Worm (Caenorhabditis elegans) whole organism, late embryonic: Measurements from ENCODE around the gene Y71H2AM.3.

ENCODE experiments used
- C38D4.7 ChIP-seq: fragments of 200-800 bp; sonication (Bioruptor generic); optimal IDR thresholded peaks from 2 replicates; lab custom pipeline; 2018; ENCODE audit warnings: mild to moderate bottlenecking, missing genetic modification characterization, moderate library complexity, missing compliant biosample characterization
- K09A11.1 ChIP-seq: sonication (generic microtip); optimal IDR thresholded peaks from 2 replicates; lab custom pipeline; 2017; ENCODE audit warnings: antibody characterized with exemption, mild to moderate bottlenecking, missing genetic modification characterization, missing compliant biosample characterization; ENCODE audit not compliant: insufficient read depth
- Y22D7AL.16 ChIP-seq: sonication (generic microtip); optimal IDR thresholded peaks from 2 replicates; lab custom pipeline; 2016; ENCODE audit warnings: missing genetic modification characterization, missing compliant biosample characterization
- ahr-1 ChIP-seq: sonication (generic microtip); optimal IDR thresholded peaks from 2 replicates; lab custom pipeline; 2016; ENCODE audit warnings: missing genetic modification characterization, missing compliant biosample characterization
- ceh-14 ChIP-seq: sonication (generic microtip); optimal IDR thresholded peaks from 2 replicates; lab custom pipeline; 2016; ENCODE audit warnings: missing genotype, missing genetic modification characterization, missing compliant biosample characterization
- ceh-18 ChIP-seq: sonication (generic microtip); optimal IDR thresholded peaks from 2 replicates; lab custom pipeline; 2016; ENCODE audit warnings: missing genetic modification characterization, missing compliant biosample characterization
- ceh-19 ChIP-seq: fragments of 200-800 bp; sonication (Bioruptor generic); optimal IDR thresholded peaks from 2 replicates; lab custom pipeline; 2018; ENCODE audit warnings: mild to moderate bottlenecking, missing genetic modification characterization, missing compliant biosample characterization
- ceh-2 ChIP-seq: sonication (generic microtip); optimal IDR thresholded peaks from 2 replicates; lab custom pipeline; 2016; ENCODE audit warnings: missing genotype, missing genetic modification characterization, missing compliant biosample characterization
- ceh-22 ChIP-seq: sonication (generic microtip); optimal IDR thresholded peaks from 2 replicates; lab custom pipeline; 2017; ENCODE audit warnings: missing biosample characterization, missing genetic modification characterization
- ceh-24 ChIP-seq: sonication (generic microtip); optimal IDR thresholded peaks from 2 replicates; lab custom pipeline; 2016; ENCODE audit warnings: mild to moderate bottlenecking, missing genetic modification characterization, missing compliant biosample characterization
- ceh-31 ChIP-seq: sonication (generic microtip); optimal IDR thresholded peaks from 2 replicates; lab custom pipeline; 2016; ENCODE audit warnings: missing genetic modification characterization, missing compliant biosample characterization
- ceh-34 ChIP-seq: sonication (generic microtip); optimal IDR thresholded peaks from 2 replicates; lab custom pipeline; 2016; ENCODE audit warnings: mild to moderate bottlenecking, missing genetic modification characterization, missing compliant biosample characterization
- ceh-6 ChIP-seq: fragments of 200-800 bp; sonication (Bioruptor generic); optimal IDR thresholded peaks from 2 replicates; lab custom pipeline; 2018; ENCODE audit warnings: mild to moderate bottlenecking, missing genetic modification characterization, missing compliant biosample characterization
- che-1 ChIP-seq: sonication (generic microtip); optimal IDR thresholded peaks from 2 replicates; lab custom pipeline; 2016; ENCODE audit warnings: mild to moderate bottlenecking, missing genetic modification characterization, missing compliant biosample characterization
- dve-1 ChIP-seq: sonication (generic microtip); optimal IDR thresholded peaks from 2 replicates; lab custom pipeline; 2017; ENCODE audit warnings: antibody characterized with exemption, mild to moderate bottlenecking, missing genetic modification characterization, missing compliant biosample characterization
- elt-2 ChIP-seq: sonication (generic microtip); optimal IDR thresholded peaks from 2 replicates; lab custom pipeline; 2016; ENCODE audit warnings: missing genetic modification reagents, missing genetic modification characterization, missing compliant biosample characterization
- elt-4 ChIP-seq: sonication (generic microtip); optimal IDR thresholded peaks from 2 replicates; lab custom pipeline; 2016; ENCODE audit warnings: missing genetic modification characterization, missing compliant biosample characterization
- fax-1 ChIP-seq: sonication (generic microtip); optimal IDR thresholded peaks from 2 replicates; lab custom pipeline; 2016; ENCODE audit warnings: missing genotype, missing genetic modification characterization, missing compliant biosample characterization
- fkh-6 ChIP-seq: sonication (generic microtip); optimal IDR thresholded peaks from 2 replicates; lab custom pipeline; 2016; ENCODE audit warnings: missing genetic modification characterization, missing compliant biosample characterization
- gmeb-2 ChIP-seq: sonication (generic microtip); optimal IDR thresholded peaks from 2 replicates; lab custom pipeline; 2016; ENCODE audit warnings: missing genetic modification characterization, inconsistent platforms, missing compliant biosample characterization
- hlh-15 ChIP-seq: sonication (generic microtip); optimal IDR thresholded peaks from 2 replicates; lab custom pipeline; 2016; ENCODE audit warnings: missing genetic modification characterization, missing compliant biosample characterization
- hlh-8 ChIP-seq: sonication (generic microtip); optimal IDR thresholded peaks from 2 replicates; lab custom pipeline; 2016; ENCODE audit warnings: missing genotype, missing genetic modification characterization, missing compliant biosample characterization
- lim-6 ChIP-seq: sonication (generic microtip); optimal IDR thresholded peaks from 2 replicates; lab custom pipeline; 2016; ENCODE audit warnings: missing genetic modification characterization, missing compliant biosample characterization
- lin-11 ChIP-seq: fragments of 200-800 bp; sonication (Bioruptor generic); optimal IDR thresholded peaks from 2 replicates; lab custom pipeline; 2018; ENCODE audit warnings: mild to moderate bottlenecking, missing genetic modification characterization, missing compliant biosample characterization
- mec-3 ChIP-seq: sonication (generic microtip); optimal IDR thresholded peaks from 2 replicates; lab custom pipeline; 2016; ENCODE audit warnings: borderline replicate concordance, missing genetic modification characterization, missing compliant biosample characterization
- nfya-1 ChIP-seq: sonication (generic microtip); optimal IDR thresholded peaks from 2 replicates; lab custom pipeline; 2017; ENCODE audit warnings: missing genetic modification characterization, mild to moderate bottlenecking, missing compliant biosample characterization, antibody characterized with exemption, moderate library complexity
- npax-4 ChIP-seq: sonication (generic microtip); optimal IDR thresholded peaks from 2 replicates; lab custom pipeline; 2016; ENCODE audit warnings: missing genetic modification characterization, missing compliant biosample characterization
- odd-2 ChIP-seq: sonication (generic microtip); optimal IDR thresholded peaks from 2 replicates; lab custom pipeline; 2017; ENCODE audit warnings: antibody characterized with exemption, mild to moderate bottlenecking, missing genetic modification characterization, missing compliant biosample characterization
- pat-9 ChIP-seq: fragments of 200-800 bp; sonication (Bioruptor generic); optimal IDR thresholded peaks from 2 replicates; lab custom pipeline; 2018; ENCODE audit warnings: mild to moderate bottlenecking, missing genetic modification characterization, moderate library complexity, missing compliant biosample characterization
- pax-1 ChIP-seq: fragments of 150-350 bp; optimal IDR thresholded peaks from 2 replicates; lab custom pipeline; 2014; ENCODE audit warnings: missing biosample characterization, missing genetic modification characterization
- ref-2 ChIP-seq: sonication (generic microtip); optimal IDR thresholded peaks from 2 replicates; lab custom pipeline; 2016; ENCODE audit warnings: missing genetic modification characterization, missing compliant biosample characterization
- syd-9 ChIP-seq: sonication (generic microtip); optimal IDR thresholded peaks from 2 replicates; lab custom pipeline; 2016; ENCODE audit warnings: mild to moderate bottlenecking, missing genetic modification characterization, moderate library complexity, missing compliant biosample characterization
- tbx-7 ChIP-seq: sonication (generic microtip); optimal IDR thresholded peaks from 2 replicates; lab custom pipeline; 2016; ENCODE audit warnings: missing genotype, missing genetic modification characterization, missing compliant biosample characterization
- ttx-3 ChIP-seq: sonication (generic microtip); optimal IDR thresholded peaks from 2 replicates; lab custom pipeline; 2016; ENCODE audit warnings: missing genetic modification reagents, missing genetic modification characterization, missing compliant biosample characterization
- unc-3 ChIP-seq, 2 experiments: fragments of 200-800 bp in 1 of 2; sonication (Bioruptor generic) in 1 of 2; sonication (generic microtip) in 1 of 2; conservative IDR thresholded peaks in 1 of 2; optimal IDR thresholded peaks in 1 of 2; 2 replicates each; pipeline versions ENCODE4 v1.3.6 to Lab custom; 2016 to 2022; ENCODE audit warnings: missing compliant biosample characterization in 2 of 2, missing genetic modification characterization in 2 of 2, missing genetic modification reagents in 1 of 2
- unc-42 ChIP-seq: sonication (generic microtip); optimal IDR thresholded peaks from 2 replicates; lab custom pipeline; 2016; ENCODE audit warnings: missing genotype, missing genetic modification characterization, missing compliant biosample characterization
- unc-55 ChIP-seq: sonication (generic microtip); optimal IDR thresholded peaks from 2 replicates; lab custom pipeline; 2017; ENCODE audit warnings: missing biosample characterization, missing genetic modification reagents, missing genetic modification characterization
- zip-5 ChIP-seq: sonication (generic microtip); optimal IDR thresholded peaks from 2 replicates; lab custom pipeline; 2016; ENCODE audit warnings: missing genetic modification characterization, missing compliant biosample characterization

Gene Y71H2AM.3

DNA sequence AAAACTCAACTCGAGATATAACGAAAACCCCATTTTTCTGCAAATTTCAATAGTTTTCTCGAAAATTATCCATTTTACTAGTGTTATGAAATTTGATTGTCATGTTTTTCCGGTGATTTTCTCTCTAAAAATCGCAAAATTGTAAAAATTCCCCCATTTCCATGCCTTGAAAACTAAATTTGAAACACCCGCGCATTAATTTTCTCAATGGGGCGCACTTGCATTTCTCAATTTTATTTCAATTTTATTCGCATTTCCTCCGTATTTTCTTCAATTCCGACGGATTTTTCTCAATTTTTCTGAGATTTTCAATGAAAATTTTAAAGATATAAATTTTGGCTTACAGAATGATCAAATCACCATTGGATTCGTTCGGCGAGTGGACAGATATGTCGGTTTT lies at the start of gene Y71H2AM.3:
Gene Y71H2AM.3, plus strand, starts transcription at position 347 of the 400 bp plus-strand sequence.
- TF ChIP-seq unc-42 (tag; lab: Kevin White, UChicago), result peak; percentile 52
- no peak for TF ChIP-seq ceh-2
- peak; percentile 9 for TF ChIP-seq nfya-1 (tag; lab: Kevin White, UChicago)

DNA sequence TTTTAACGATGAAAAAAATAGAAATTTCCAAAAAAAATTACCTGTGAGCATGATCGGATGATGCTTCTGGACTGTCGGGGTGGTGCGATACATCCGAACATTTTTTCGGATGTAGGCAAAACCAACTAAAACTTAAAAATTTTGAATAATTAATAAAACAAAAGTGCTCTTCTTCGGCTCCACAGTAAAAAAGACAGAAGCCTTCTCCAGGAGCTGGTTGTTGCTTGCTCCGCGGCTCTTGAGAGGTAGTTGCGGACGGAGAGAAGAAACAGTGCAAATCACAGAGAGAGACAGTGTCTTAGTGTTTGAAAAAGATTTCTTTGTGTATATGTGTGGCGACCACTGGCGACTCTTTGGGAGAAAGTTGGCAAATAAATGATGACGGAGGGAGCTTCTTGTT lies 49.0 kb upstream of the Y71H2AM.3 start, which contains the start of gene gldi-9:
Gene gldi-9, minus strand, starts transcription at position 101 of the 400 bp plus-strand sequence.
- TF ChIP-seq lim-6 (tag; lab: Kevin White, UChicago) (no peak), unc-55 (GFP tag; lab: Kevin White, UChicago) (no peak), syd-9 (tag; lab: Kevin White, UChicago) (no peak), tbx-7 (tag; lab: Kevin White, UChicago) (no peak), hlh-15 (tag; lab: Kevin White, UChicago) (no peak), ceh-24 (tag; lab: Kevin White, UChicago) (no peak)

DNA sequence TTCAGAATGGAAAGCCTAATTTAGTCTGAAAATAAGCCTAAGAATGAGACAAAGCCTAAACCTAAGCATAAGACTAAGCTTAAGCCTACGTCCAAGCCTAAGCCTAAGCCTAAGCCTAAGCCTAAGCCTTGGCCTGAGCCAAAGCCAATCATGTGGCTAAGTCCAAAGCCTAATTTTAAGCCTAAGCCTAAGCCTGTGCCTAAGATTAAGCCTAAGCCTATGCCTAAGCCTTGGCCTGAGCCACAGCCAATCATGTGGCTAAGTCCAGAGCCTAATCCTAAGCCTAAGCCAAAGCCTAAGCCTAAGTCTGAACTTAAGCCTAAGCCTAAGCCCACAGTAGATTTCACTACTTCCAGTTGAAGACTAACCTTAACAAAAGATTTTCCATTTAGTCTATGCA lies 47.8 kb upstream of the Y71H2AM.3 start:
- TF ChIP-seq dve-1 (tag; lab: Kevin White, UChicago) (peak; percentile 72), ceh-34 (tag; lab: Kevin White, UChicago) (no peak)
- TF ChIP-seq, all 69 proteins: peak for 1

DNA sequence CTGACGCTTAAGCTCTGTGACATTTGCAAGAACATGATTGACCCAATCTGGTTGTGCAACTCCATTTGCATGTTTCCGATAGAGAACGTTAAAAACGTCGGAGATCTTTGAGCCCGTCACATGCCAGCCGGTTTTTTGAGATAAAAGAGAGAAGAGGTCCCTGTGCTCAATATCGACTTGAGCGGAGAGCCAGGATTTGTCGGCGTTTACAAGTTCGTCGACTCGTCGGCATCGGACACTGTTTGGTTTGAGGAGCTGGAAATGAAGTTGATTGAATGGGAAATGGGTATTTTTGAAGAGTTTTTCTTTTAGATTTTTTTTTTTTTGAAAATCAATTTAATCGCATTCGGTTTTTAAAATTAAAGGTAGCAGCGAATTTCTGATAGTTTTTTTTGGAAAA lies 47.1 kb upstream of the Y71H2AM.3 start:
- TF ChIP-seq ceh-14 (tag; lab: Kevin White, UChicago) (no peak), pax-1 (no peak), npax-4 (tag; lab: Kevin White, UChicago) (no peak), hlh-8 (tag; lab: Kevin White, UChicago) (no peak), mec-3 (tag; lab: Kevin White, UChicago) (no peak), K09A11.1 (tag; lab: Kevin White, UChicago) (no peak), ceh-19 (GFP tag; lab: Kevin White, UChicago) (no peak)
- TF ChIP-seq, all 69 proteins: peak for 0

DNA sequence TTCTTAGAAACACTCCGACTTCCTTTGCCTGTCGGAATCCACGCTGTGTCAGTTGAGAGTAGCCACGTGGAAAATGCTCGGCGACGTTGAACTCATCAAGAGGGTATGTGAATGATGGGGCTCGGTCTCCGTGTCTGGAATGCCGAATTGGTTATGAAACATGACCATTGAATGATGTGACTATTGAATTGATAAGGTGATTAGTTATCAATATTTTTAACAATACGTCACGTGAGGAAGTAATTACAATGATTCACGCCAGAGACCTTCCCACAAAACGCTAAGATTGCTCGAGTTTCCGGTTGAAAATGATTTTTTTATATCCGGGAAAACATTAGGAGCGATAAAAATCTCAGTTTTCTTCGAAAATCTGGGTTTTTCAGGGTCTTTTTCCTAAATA lies 45.9 kb upstream of the Y71H2AM.3 start:
- TF ChIP-seq ceh-31, result no peak
- no peak for TF ChIP-seq elt-4 (tag; lab: Kevin White, UChicago)
- TF ChIP-seq ceh-18 (tag; lab: Kevin White, UChicago), result no peak
- no peak for TF ChIP-seq syd-9 (tag; lab: Kevin White, UChicago)
- no peak for TF ChIP-seq odd-2 (tag; lab: Kevin White, UChicago)
- no peak for TF ChIP-seq fax-1 (tag; lab: Kevin White, UChicago)
- TF ChIP-seq ceh-34 (tag; lab: Kevin White, UChicago), result no peak

DNA sequence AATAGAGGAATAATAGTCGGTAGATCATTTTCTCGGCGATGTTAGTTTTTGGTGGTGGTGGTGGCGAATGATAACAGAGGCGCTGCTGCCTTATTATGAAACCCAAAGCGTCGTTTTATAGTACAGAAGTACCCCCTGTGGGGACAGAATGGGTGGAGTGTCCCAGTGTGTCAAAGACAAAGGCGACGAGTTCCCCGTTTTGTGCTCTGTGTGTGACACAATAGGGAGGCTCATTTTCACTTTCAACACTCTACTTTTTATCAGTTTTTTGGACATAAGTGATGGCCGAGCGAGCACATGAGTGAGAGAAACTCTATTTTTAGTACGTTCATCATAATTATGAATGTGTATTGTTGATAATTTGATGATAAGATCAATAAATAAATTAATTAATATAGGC lies 44.5 kb upstream of the Y71H2AM.3 start, which contains the start of gene pho-9:
Gene pho-9, minus strand, starts transcription at position 91 of the 400 bp plus-strand sequence.
- TF ChIP-seq C38D4.7 (GFP tag; lab: Kevin White, UChicago) (no peak), ceh-22 (tag; lab: Kevin White, UChicago) (no peak), syd-9 (tag; lab: Kevin White, UChicago) (no peak), unc-42 (tag; lab: Kevin White, UChicago) (no peak), elt-2 (tag; lab: Kevin White, UChicago) (peak; percentile 50)
- TF ChIP-seq, all 69 proteins: peak for 1

DNA sequence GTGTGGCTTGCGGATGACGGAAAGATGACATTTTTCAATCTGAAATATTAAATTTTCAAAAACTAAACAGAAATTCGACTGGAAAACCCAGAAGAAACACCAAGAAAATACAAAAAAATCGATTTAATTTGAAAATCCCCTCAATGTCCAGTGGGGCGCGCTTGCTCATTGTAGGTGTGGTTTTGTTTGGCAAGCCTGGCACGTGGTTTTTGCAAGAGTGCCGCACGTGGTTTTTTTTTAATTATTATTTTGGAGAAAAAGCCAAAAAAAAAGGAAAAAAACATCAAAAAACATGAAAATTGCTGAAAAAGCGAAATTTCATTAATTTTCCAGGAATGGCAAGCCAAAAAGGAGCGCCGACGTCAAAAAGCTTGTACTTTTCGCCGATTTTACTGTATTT lies 36.6 kb upstream of the Y71H2AM.3 start, which contains the start of gene swsn-3:
Gene swsn-3, minus strand, starts transcription at position 45 of the 400 bp plus-strand sequence.
- TF ChIP-seq che-1 (tag; lab: Kevin White, UChicago) (peak; percentile 79), ceh-22 (tag; lab: Kevin White, UChicago) (no peak), ceh-31 (peak; percentile 90), hlh-8 (tag; lab: Kevin White, UChicago) (peak; percentile 78), zip-5 (tag; lab: Kevin White, UChicago) (peak; percentile 63), gmeb-2 (peak; percentile 68), lin-11 (tag; lab: Kevin White, UChicago) (peak; percentile 69), ahr-1 (peak; percentile 81), pax-1 (peak; percentile 89), ref-2 (tag; lab: Kevin White, UChicago) (peak; percentile 88), pat-9 (tag; lab: Kevin White, UChicago) (peak; percentile 77), hlh-15 (tag; lab: Kevin White, UChicago) (peak; percentile 68), ttx-3 (tag; lab: Kevin White, UChicago) (peak; percentile 90), odd-2 (tag; lab: Kevin White, UChicago) (peak; percentile 84), Y22D7AL.16 (peak; percentile 38), fkh-6 (tag; lab: Kevin White, UChicago) (peak; percentile 46), ceh-6 (GFP tag; lab: Kevin White, UChicago) (peak; percentile 65), unc-3 (GFP tag; conservative IDR thresholded peaks at IDR 0.05; lab: Robert Waterston, UW) (0 out of 2 replicates have a peak, but pooled peaks have one; percentile 45), unc-3 (tag; optimal IDR thresholded peaks at IDR 0.05; lab: Kevin White, UChicago) (peak; percentile 79), tbx-7 (tag; lab: Kevin White, UChicago) (peak; percentile 48)
